Worm (Caenorhabditis elegans) whole organism, late embryonic: ENCODE measurements around the gene K09C8.2.

Experiments
- ama-1 ChIP-seq: fragments of 150-350 bp; optimal IDR thresholded peaks from 2 replicates; lab custom pipeline; 2014
- elt-2 ChIP-seq: sonication (generic microtip); optimal IDR thresholded peaks from 2 replicates; lab custom pipeline; 2016; ENCODE audit warnings: missing genetic modification reagents, missing genetic modification characterization, missing compliant biosample characterization
- fkh-10 ChIP-seq: fragments of 150-350 bp; optimal IDR thresholded peaks from 2 replicates; lab custom pipeline; 2014; ENCODE audit warnings: missing biosample characterization, missing genetic modification reagents, missing genetic modification characterization
- hlh-6 ChIP-seq: sonication (generic microtip); optimal IDR thresholded peaks from 2 replicates; lab custom pipeline; 2016; ENCODE audit warnings: missing genotype, missing genetic modification characterization, missing compliant biosample characterization
- madf-2 ChIP-seq: sonication (generic microtip); optimal IDR thresholded peaks from 2 replicates; lab custom pipeline; 2017; ENCODE audit warnings: missing genetic modification characterization, missing compliant biosample characterization
- nhr-11 ChIP-seq: fragments of 150-350 bp; optimal IDR thresholded peaks from 2 replicates; lab custom pipeline; 2014; ENCODE audit warnings: missing biosample characterization, missing genetic modification characterization
- rnt-1 ChIP-seq: sonication (generic microtip); optimal IDR thresholded peaks from 2 replicates; lab custom pipeline; 2016; ENCODE audit warnings: missing genetic modification characterization, missing compliant biosample characterization
- sox-4 ChIP-seq: sonication (generic microtip); optimal IDR thresholded peaks from 2 replicates; lab custom pipeline; 2017; ENCODE audit warnings: mild to moderate bottlenecking, missing genetic modification characterization, inconsistent platforms, missing compliant biosample characterization
- unc-42 ChIP-seq: sonication (generic microtip); optimal IDR thresholded peaks from 2 replicates; lab custom pipeline; 2016; ENCODE audit warnings: missing genotype, missing genetic modification characterization, missing compliant biosample characterization

DNA sequence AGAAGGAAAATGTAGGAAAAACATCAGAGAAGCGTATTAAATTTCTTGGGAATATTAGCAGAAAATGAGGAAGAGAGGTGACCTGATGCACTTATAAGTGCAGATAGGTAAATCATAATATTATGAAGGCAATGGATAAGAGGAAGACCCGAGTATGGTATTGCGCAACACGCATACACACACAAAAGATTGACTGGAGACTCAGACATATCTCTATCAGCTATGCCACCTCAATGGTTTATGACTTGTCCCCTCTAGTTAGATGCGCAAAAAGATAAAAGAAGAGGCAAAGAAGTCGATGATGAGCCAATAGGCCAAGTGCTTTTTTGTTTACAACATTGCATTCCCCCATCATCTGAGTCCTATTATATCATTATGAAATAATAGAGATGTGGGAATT, 27.1 kb upstream of the K09C8.2 start:
- TF ChIP-seq ama-1 (lab: Kevin White, UChicago) (no peak), elt-2 (tag; lab: Kevin White, UChicago) (no peak), rnt-1 (tag; lab: Kevin White, UChicago) (no peak), fkh-10 (GFP tag; lab: Kevin White, UChicago) (no peak), nhr-11 (tag; lab: Kevin White, UChicago) (no peak), hlh-6 (tag; lab: Kevin White, UChicago) (no peak), madf-2 (tag; lab: Kevin White, UChicago) (no peak), unc-42 (no peak), sox-4 (tag; lab: Kevin White, UChicago) (no peak)
